Fruit fly (Drosophila melanogaster) whole organism, embryonic: ENCODE data around the gene CG42366.

Experiments
- ATbp ChIP-seq: fragments of 200-800 bp; sonication (Bioruptor generic); optimal IDR thresholded peaks from 2 replicates; lab custom pipeline; 2017; ENCODE audit warnings: missing biosample characterization, mild to moderate bottlenecking, missing genetic modification characterization, missing genetic modification reagents
- Adf1 ChIP-seq: fragments of 200-800 bp; sonication (Bioruptor generic); IDR thresholded peaks from 2 replicates; pipeline ENCODE4 v1.3.6; 2022; ENCODE audit warnings: missing biosample characterization, missing genetic modification characterization
- Atf6 ChIP-seq: fragments of 200-800 bp; sonication (Bioruptor generic); IDR thresholded peaks from 2 replicates; pipeline ENCODE4 v1.3.6; 2022; ENCODE audit warnings: missing biosample characterization, missing genetic modification characterization
- B-H1 ChIP-seq: fragments of 200-800 bp; sonication (Bioruptor generic); IDR thresholded peaks from 3 replicates; pipeline ENCODE4 v1.3.6; 2022; ENCODE audit warnings: missing biosample characterization, missing genetic modification characterization
- Bdp1 ChIP-seq: fragments of 200-800 bp; sonication (Bioruptor generic); optimal IDR thresholded peaks from 3 replicates; lab custom pipeline; 2016; ENCODE audit warnings: missing biosample characterization, missing genetic modification characterization
- Bgb ChIP-seq: fragments of 200-800 bp; sonication (Bioruptor generic); IDR thresholded peaks from 2 replicates; pipeline ENCODE4 v1.3.6; 2022; ENCODE audit warnings: missing biosample characterization, missing genetic modification characterization; ENCODE audit not compliant: partially characterized antibody
- CG11085 ChIP-seq: fragments of 200-800 bp; sonication (Bioruptor generic); IDR thresholded peaks from 2 replicates; pipeline ENCODE4 v1.3.6; 2022; ENCODE audit warnings: missing biosample characterization, missing genetic modification characterization
- CG12236 ChIP-seq: fragments of 200-800 bp; sonication (Bioruptor generic); optimal IDR thresholded peaks from 2 replicates; lab custom pipeline; 2016; ENCODE audit warnings: missing biosample characterization, missing genetic modification characterization
- CG12769 ChIP-seq: fragments of 200-800 bp; sonication (Bioruptor generic); optimal IDR thresholded peaks from 2 replicates; lab custom pipeline; 2019; ENCODE audit warnings: missing biosample characterization, mild to moderate bottlenecking, missing genetic modification characterization, moderate library complexity
- CG13424 ChIP-seq: fragments of 200-800 bp; sonication (Bioruptor generic); optimal IDR thresholded peaks from 2 replicates; lab custom pipeline; 2019; ENCODE audit warnings: missing biosample characterization, mild to moderate bottlenecking, missing genetic modification characterization, moderate library complexity
- CG14710 ChIP-seq: fragments of 200-800 bp; sonication (Bioruptor generic); optimal IDR thresholded peaks from 3 replicates; lab custom pipeline; 2019; ENCODE audit warnings: missing biosample characterization, mild to moderate bottlenecking, missing genetic modification characterization, moderate library complexity
- CG15269 ChIP-seq: fragments of 200-800 bp; sonication (Bioruptor generic); optimal IDR thresholded peaks from 2 replicates; lab custom pipeline; 2018; ENCODE audit warnings: missing biosample characterization, mild to moderate bottlenecking, missing genetic modification characterization, moderate library complexity
- CG15514 ChIP-seq: fragments of 200-800 bp; sonication (Bioruptor generic); optimal IDR thresholded peaks from 3 replicates; lab custom pipeline; 2017; ENCODE audit warnings: missing biosample characterization, missing genetic modification characterization, mild to moderate bottlenecking, moderate library complexity, missing genetic modification reagents
- CG1603 ChIP-seq: fragments of 200-800 bp; sonication (Bioruptor generic); optimal IDR thresholded peaks from 2 replicates; lab custom pipeline; 2019; ENCODE audit warnings: missing biosample characterization, mild to moderate bottlenecking, missing genetic modification characterization, moderate library complexity
- CG1647 ChIP-seq: fragments of 200-800 bp; sonication (Bioruptor generic); optimal IDR thresholded peaks from 3 replicates; lab custom pipeline; 2016; ENCODE audit warnings: missing biosample characterization, missing genetic modification characterization
- CG17186 ChIP-seq: fragments of 200-800 bp; sonication (Bioruptor generic); optimal IDR thresholded peaks from 3 replicates; lab custom pipeline; 2017; ENCODE audit warnings: missing biosample characterization, missing genetic modification reagents, missing genetic modification characterization
- CG17612 ChIP-seq: fragments of 200-800 bp; sonication (Bioruptor generic); IDR thresholded peaks from 2 replicates; pipeline ENCODE4 v1.3.6; 2022; ENCODE audit warnings: missing biosample characterization, missing genetic modification characterization
- CG18476 ChIP-seq: fragments of 200-800 bp; sonication (Bioruptor generic); optimal IDR thresholded peaks from 2 replicates; lab custom pipeline; 2016; ENCODE audit warnings: missing biosample characterization, mild to moderate bottlenecking, missing genetic modification characterization
- CG18599 ChIP-seq: fragments of 200-800 bp; sonication (Bioruptor generic); optimal IDR thresholded peaks from 3 replicates; lab custom pipeline; 2017; ENCODE audit warnings: missing biosample characterization, missing genetic modification characterization, mild to moderate bottlenecking, moderate library complexity, missing genetic modification reagents
- CG3847 ChIP-seq: fragments of 200-800 bp; sonication (Bioruptor generic); IDR thresholded peaks from 2 replicates; pipeline ENCODE4 v1.3.6; 2022; ENCODE audit warnings: missing biosample characterization, missing genetic modification characterization
- CG4424 ChIP-seq: fragments of 200-800 bp; sonication (Bioruptor generic); optimal IDR thresholded peaks from 3 replicates; lab custom pipeline; 2016; ENCODE audit warnings: missing biosample characterization, missing genetic modification characterization
- CG7839 ChIP-seq: fragments of 200-800 bp; sonication (Bioruptor generic); optimal IDR thresholded peaks from 3 replicates; lab custom pipeline; 2018; ENCODE audit warnings: missing biosample characterization, mild to moderate bottlenecking, missing genetic modification characterization, moderate library complexity
- CG8089 ChIP-seq: fragments of 200-800 bp; sonication (Bioruptor generic); optimal IDR thresholded peaks from 3 replicates; lab custom pipeline; 2016; ENCODE audit warnings: missing biosample characterization, missing genetic modification characterization
- CG9932 ChIP-seq: fragments of 200-800 bp; sonication (Bioruptor generic); IDR thresholded peaks from 2 replicates; pipeline ENCODE4 v1.3.6; 2022; ENCODE audit warnings: missing biosample characterization, missing genetic modification characterization
- Dfd ChIP-seq, 2 experiments: fragments of >200 bp; optimal IDR thresholded peaks; 2 replicates each; lab custom pipeline; 2017; ENCODE audit warnings: missing biosample characterization in 2 of 2, missing genetic modification characterization in 2 of 2
- Fer1 ChIP-seq: fragments of 200-800 bp; sonication (Bioruptor generic); optimal IDR thresholded peaks from 2 replicates; lab custom pipeline; 2017; ENCODE audit warnings: missing biosample characterization, mild to moderate bottlenecking, missing genetic modification characterization
- Hmr ChIP-seq: fragments of 200-800 bp; sonication (Bioruptor generic); optimal IDR thresholded peaks from 3 replicates; lab custom pipeline; 2017; ENCODE audit warnings: mild to moderate bottlenecking, missing biosample characterization, missing genetic modification reagents, missing genetic modification characterization
- Mes4 ChIP-seq: fragments of 200-800 bp; sonication (Bioruptor generic); optimal IDR thresholded peaks from 2 replicates; lab custom pipeline; 2016; ENCODE audit warnings: missing biosample characterization, missing genetic modification characterization
- Mrtf ChIP-seq: fragments of 200-800 bp; sonication (Bioruptor generic); IDR thresholded peaks from 3 replicates; pipeline ENCODE4 v1.3.6; 2022; ENCODE audit warnings: missing biosample characterization, missing genetic modification characterization
- Poxn ChIP-seq: fragments of 200-800 bp; sonication (Bioruptor generic); IDR thresholded peaks from 2 replicates; pipeline ENCODE4 v1.3.6; 2022; ENCODE audit warnings: missing biosample characterization, missing genetic modification characterization
- Rfx ChIP-seq: fragments of 200-800 bp; sonication (Bioruptor generic); IDR thresholded peaks from 2 replicates; pipeline ENCODE4 v1.3.6; 2022; ENCODE audit warnings: missing biosample characterization, missing genetic modification characterization
- Scr ChIP-seq: fragments of 200-800 bp; sonication (Bioruptor generic); IDR thresholded peaks from 2 replicates; pipeline ENCODE4 v1.3.6; 2022; ENCODE audit warnings: missing biosample characterization, missing genetic modification characterization; ENCODE audit not compliant: partially characterized antibody
- bowl ChIP-seq: fragments of 200-800 bp; sonication (Bioruptor generic); IDR thresholded peaks from 2 replicates; pipeline ENCODE4 v1.3.6; 2022; ENCODE audit warnings: missing biosample characterization, missing genetic modification characterization
- cg ChIP-seq: fragments of 200-800 bp; sonication (Bioruptor generic); optimal IDR thresholded peaks from 3 replicates; lab custom pipeline; 2019; ENCODE audit warnings: missing biosample characterization, mild to moderate bottlenecking, missing genetic modification characterization, moderate library complexity
- corto ChIP-seq: fragments of 200-800 bp; sonication (Bioruptor generic); optimal IDR thresholded peaks from 2 replicates; lab custom pipeline; 2016; ENCODE audit warnings: missing biosample characterization, mild to moderate bottlenecking, missing genetic modification characterization, moderate library complexity
- dati ChIP-seq: fragments of 200-800 bp; sonication (Bioruptor generic); IDR thresholded peaks from 2 replicates; pipeline ENCODE4 v1.3.6; 2022; ENCODE audit warnings: missing biosample characterization, missing genetic modification characterization
- dmrt11E ChIP-seq: fragments of 200-800 bp; sonication (Bioruptor generic); optimal IDR thresholded peaks from 3 replicates; lab custom pipeline; 2018; ENCODE audit warnings: missing biosample characterization, mild to moderate bottlenecking, missing genetic modification characterization, moderate library complexity
- fd96Cb ChIP-seq: fragments of 200-800 bp; sonication (Bioruptor generic); optimal IDR thresholded peaks from 2 replicates; lab custom pipeline; 2018; ENCODE audit warnings: missing biosample characterization, mild to moderate bottlenecking, missing genetic modification characterization, moderate library complexity
- ftz-f1 ChIP-seq: fragments of 200-800 bp; sonication (Bioruptor generic); optimal IDR thresholded peaks from 2 replicates; lab custom pipeline; 2016; ENCODE audit warnings: missing biosample characterization, missing genetic modification characterization
- gcm2 ChIP-seq: fragments of 200-800 bp; sonication (Bioruptor generic); optimal IDR thresholded peaks from 2 replicates; lab custom pipeline; 2016; ENCODE audit warnings: missing biosample characterization, missing genetic modification characterization
- grn ChIP-seq: fragments of 200-800 bp; sonication (Bioruptor generic); optimal IDR thresholded peaks from 3 replicates; lab custom pipeline; 2017; ENCODE audit warnings: missing biosample characterization, missing genetic modification characterization
- her ChIP-seq: fragments of 200-800 bp; sonication (Bioruptor generic); optimal IDR thresholded peaks from 2 replicates; lab custom pipeline; 2016; ENCODE audit warnings: missing biosample characterization, missing genetic modification characterization
- luna ChIP-seq: fragments of 200-800 bp; sonication (Bioruptor generic); optimal IDR thresholded peaks from 2 replicates; lab custom pipeline; 2016; ENCODE audit warnings: missing biosample characterization, missing genetic modification characterization
- nom ChIP-seq: fragments of 200-800 bp; sonication (Bioruptor generic); optimal IDR thresholded peaks from 2 replicates; lab custom pipeline; 2017; ENCODE audit warnings: missing biosample characterization, missing genetic modification characterization, mild to moderate bottlenecking, moderate library complexity, missing genetic modification reagents
- odd ChIP-seq: fragments of 200-800 bp; sonication (Bioruptor generic); optimal IDR thresholded peaks from 2 replicates; lab custom pipeline; 2017; ENCODE audit warnings: missing biosample characterization, mild to moderate bottlenecking, missing genetic modification characterization
- pros ChIP-seq: fragments of 200-800 bp; sonication (Bioruptor generic); optimal IDR thresholded peaks from 3 replicates; lab custom pipeline; 2019; ENCODE audit warnings: missing biosample characterization, mild to moderate bottlenecking, missing genetic modification characterization, moderate library complexity
- sens-2 ChIP-seq: fragments of 200-800 bp; sonication (Bioruptor generic); IDR thresholded peaks from 2 replicates; pipeline ENCODE4 v1.3.6; 2022; ENCODE audit warnings: missing biosample characterization, missing genetic modification characterization
- toy ChIP-seq: fragments of 200-800 bp; sonication (Bioruptor generic); IDR thresholded peaks from 2 replicates; pipeline ENCODE4 v1.3.6; 2022; ENCODE audit warnings: missing biosample characterization, missing genetic modification characterization
- z ChIP-seq: fragments of 200-800 bp; sonication (Bioruptor generic); IDR thresholded peaks from 3 replicates; pipeline ENCODE4 v1.3.6; 2022; ENCODE audit warnings: missing biosample characterization, missing genetic modification characterization
- zen ChIP-seq: fragments of 200-800 bp; sonication (Bioruptor generic); optimal IDR thresholded peaks from 3 replicates; lab custom pipeline; 2018; ENCODE audit warnings: missing biosample characterization, mild to moderate bottlenecking, missing genetic modification characterization, moderate library complexity

CG42366 gene

dm6 chr2L:9956993-9957652, 32.2 kb downstream of the CG42366 start, which contains the start of the genes CG4658 and CG5846 (continued):
- TF ChIP-seq CG1647 (peak; percentile 71), ATbp (GFP tag; lab: Kevin White, UChicago) (peak; percentile 84), Mes4 (peak; percentile 80), bowl (GFP tag; lab: Robert Waterston, UW) (peak; percentile 81), Hmr (GFP tag; lab: Kevin White, UChicago) (peak; percentile 93), CG9932 (GFP tag; lab: Robert Waterston, UW) (peak; percentile 90), Scr (GFP tag; lab: Robert Waterston, UW) (no peak), Rfx (GFP tag; lab: Robert Waterston, UW) (peak; percentile 90), CG15514 (peak; percentile 82), CG4424 (GFP tag; lab: Kevin White, UChicago) (peak; percentile 95), fd96Cb (tag; lab: Kevin White, UChicago) (peak; percentile 95), sens-2 (GFP tag; lab: Robert Waterston, UW) (peak; percentile 75), Mrtf (GFP tag; lab: Robert Waterston, UW) (peak; percentile 87), odd (GFP tag; lab: Kevin White, UChicago) (peak; percentile 89), Dfd (GFP tag; optimal IDR thresholded peaks at IDR 0.05; lab: Kevin White, UChicago) (no peak), CG17612 (GFP tag; lab: Robert Waterston, UW) (peak; percentile 78), luna (GFP tag; lab: Kevin White, UChicago) (no peak), grn (GFP tag; lab: Kevin White, UChicago) (no peak), Fer1 (GFP tag; lab: Kevin White, UChicago) (peak; percentile 88), Adf1 (peak; percentile 77), CG15269 (peak; percentile 93), ftz-f1 (no peak), CG1603 (tag; lab: Kevin White, UChicago) (peak; percentile 71), CG17186 (GFP tag; lab: Kevin White, UChicago) (peak; percentile 65), z (peak; percentile 56; the same call in 1 of the 3 replicates), CG13424 (tag; lab: Kevin White, UChicago) (peak; percentile 94), dmrt11E (tag; lab: Kevin White, UChicago) (peak; percentile 96), Poxn (GFP tag; lab: Robert Waterston, UW) (peak; percentile 62), B-H1 (GFP tag; lab: Robert Waterston, UW) (peak; percentile 93), CG11085 (peak; percentile 92), zen (peak; percentile 96), Atf6 (GFP tag; lab: Robert Waterston, UW) (peak; percentile 95), CG14710 (tag; lab: Kevin White, UChicago) (peak; percentile 96), CG3847 (GFP tag; lab: Robert Waterston, UW) (peak; percentile 85), gcm2 (GFP tag; lab: Kevin White, UChicago) (peak; percentile 25), cg (no peak), CG12769 (tag; lab: Kevin White, UChicago) (no peak), CG18476 (peak; percentile 90), dati (GFP tag; lab: Robert Waterston, UW) (peak; percentile 79), CG7839 (tag; lab: Kevin White, UChicago) (peak; percentile 96), CG8089 (peak; percentile 72), Bdp1 (GFP tag; lab: Kevin White, UChicago) (peak; percentile 80), CG12236 (GFP tag; lab: Kevin White, UChicago) (peak; percentile 91), nom (peak; percentile 70), CG18599 (GFP tag; lab: Kevin White, UChicago) (peak; percentile 91), Bgb (GFP tag; lab: Robert Waterston, UW) (no peak), her (GFP tag; lab: Kevin White, UChicago) (peak; percentile 43), corto (GFP tag; lab: Kevin White, UChicago) (peak; percentile 18), pros (no peak), toy (GFP tag; lab: Robert Waterston, UW) (peak; percentile 76)
